Fruit fly (Drosophila melanogaster) whole organism, embryonic: ENCODE results near the gene Datp.

ENCODE experiments used
- CG12659 ChIP-seq: fragments of 200-800 bp; sonication (Bioruptor generic); optimal IDR thresholded peaks from 3 replicates; lab custom pipeline; 2017; ENCODE audit warnings: mild to moderate bottlenecking, missing biosample characterization, missing genetic modification reagents, missing genetic modification characterization
- luna ChIP-seq: fragments of 200-800 bp; sonication (Bioruptor generic); optimal IDR thresholded peaks from 2 replicates; lab custom pipeline; 2016; ENCODE audit warnings: missing biosample characterization, missing genetic modification characterization

dm6 chr2L:9890576-9890975 is 48.0 kb downstream of the Datp start, which contains the start of the genes CG34183 and CG4537:
- TF ChIP-seq luna (GFP tag; lab: Kevin White, UChicago) (no peak), CG12659 (GFP tag; lab: Kevin White, UChicago) (peak; percentile 64)
